Fruit fly (Drosophila melanogaster): ENCODE measurements around the gene Rfk.

DNA sequence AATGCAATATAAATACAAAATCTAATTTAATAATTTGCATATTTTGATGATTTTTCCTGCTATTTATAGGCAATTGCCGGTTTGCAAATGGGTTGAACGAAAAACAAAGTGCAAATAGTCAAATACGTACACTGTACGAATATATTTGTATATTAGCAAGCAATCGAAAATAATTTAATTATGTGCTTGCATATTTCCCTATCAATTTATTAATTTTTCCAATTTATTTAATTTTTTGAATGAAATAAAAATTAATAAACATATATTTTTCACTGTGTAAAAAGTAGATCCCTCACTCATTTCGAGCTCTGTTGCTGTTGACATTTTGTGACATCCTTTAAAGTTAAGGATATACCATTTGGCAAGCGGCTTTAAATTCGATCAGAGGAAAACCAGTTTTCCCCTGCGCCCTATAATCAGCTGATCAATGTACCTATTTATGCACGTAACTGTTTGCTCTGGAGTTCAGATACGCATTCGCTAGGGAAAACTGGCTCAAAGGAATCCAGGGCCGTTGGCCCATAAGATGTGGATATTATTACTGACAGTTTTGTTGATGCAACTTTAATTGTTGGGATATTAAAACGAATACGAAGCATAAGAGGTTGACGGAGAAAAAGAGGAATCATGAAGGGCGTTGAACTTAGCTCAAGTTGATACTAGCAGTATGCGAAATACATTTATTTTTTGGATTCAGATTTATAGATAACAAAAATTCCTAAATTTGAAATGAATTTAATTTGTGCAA, 40.1 kb upstream of the Rfk start:
- no peak for TF ChIP-seq eve (GFP tag; optimal IDR thresholded peaks at IDR 0.05)
- TF ChIP-seq psq (GFP tag; optimal IDR thresholded peaks at IDR 0.05): no peak
- TF ChIP-seq CG5953 (GFP tag; IDR thresholded peaks at IDR 0.05): no peak
- TF ChIP-seq Gsc (GFP tag; IDR thresholded peaks at IDR 0.05): no peak
- no peak for TF ChIP-seq zen (tag; optimal IDR thresholded peaks at IDR 0.05)
- TF ChIP-seq Dll (GFP tag; IDR thresholded peaks at IDR 0.05; ENCODE audit: partially characterized antibody): no peak
- TF ChIP-seq ro (GFP tag; IDR thresholded peaks at IDR 0.05): no peak
- no peak for TF ChIP-seq Blimp-1 (GFP tag; optimal IDR thresholded peaks at IDR 0.05)
- TF ChIP-seq Sox100B (GFP tag; optimal IDR thresholded peaks at IDR 0.05): no peak
- no peak for TF ChIP-seq dpn (GFP tag; optimal IDR thresholded peaks at IDR 0.05)
- no peak for TF ChIP-seq zfh1 (GFP tag; IDR thresholded peaks at IDR 0.05)
- no peak for TF ChIP-seq CG15479 (GFP tag; optimal IDR thresholded peaks at IDR 0.05)
- no peak for TF ChIP-seq ftz-f1 (GFP tag; optimal IDR thresholded peaks at IDR 0.05)
